Worm (Caenorhabditis elegans): Measurements from ENCODE around the gene Y82E9BR.8.

Y82E9BR.8 gene

ce11 chrIII:1308209-1308608, 49.7 kb downstream of the Y82E9BR.8 start, which contains the start of gene fbxa-79:
Gene fbxa-79, minus strand, starts transcription at chrIII:1308294.
- TF ChIP-seq nhr-111 (GFP tag; optimal IDR thresholded peaks at IDR 0.05) (no peak), daf-16 (GFP tag; optimal IDR thresholded peaks at IDR 0.05) (no peak), daf-16 (tag; optimal IDR thresholded peaks at IDR 0.05) (peak; percentile 71), hlh-11 (tag; optimal IDR thresholded peaks at IDR 0.05) (peak; percentile 31), zip-2 (tag; optimal IDR thresholded peaks at IDR 0.05) (peak; percentile 91), zip-11 (GFP tag; IDR thresholded peaks at IDR 0.05) (no peak), nhr-28 (tag; optimal IDR thresholded peaks at IDR 0.05) (peak; percentile 78), dmd-9 (GFP tag; IDR thresholded peaks at IDR 0.05) (no peak), Y75B8A.6 (GFP tag; IDR thresholded peaks at IDR 0.05) (no peak), aha-1 (tag) (peak; percentile 1), dve-1 (tag; optimal IDR thresholded peaks at IDR 0.05; ENCODE audit: insufficient read depth) (peak; percentile 38), spr-1 (tag; optimal IDR thresholded peaks at IDR 0.05) (no peak), cey-2 (tag; optimal IDR thresholded peaks at IDR 0.05; ENCODE audit: borderline replicate concordance, insufficient read depth) (no peak), ztf-7 (tag; optimal IDR thresholded peaks at IDR 0.05) (peak; percentile 66), nhr-48 (tag; optimal IDR thresholded peaks at IDR 0.05) (no peak), pqm-1 (tag; optimal IDR thresholded peaks at IDR 0.05) (peak; percentile 86), nhr-10 (tag; optimal IDR thresholded peaks at IDR 0.05) (no peak), ceh-20 (GFP tag; IDR thresholded peaks at IDR 0.05) (no peak), vab-7 (GFP tag; IDR thresholded peaks at IDR 0.05) (no peak), dmd-6 (GFP tag; IDR thresholded peaks at IDR 0.05) (peak; percentile 22; the same call in 1 of the 2 replicates), unc-62 (GFP tag; optimal IDR thresholded peaks at IDR 0.05 in 1 of 2) (peak in 1 of 2 experiments; percentile 25), unc-62 (tag; optimal IDR thresholded peaks at IDR 0.05) (no peak), nhr-6 (tag; optimal IDR thresholded peaks at IDR 0.05) (no peak), D1046.2 (GFP tag; IDR thresholded peaks at IDR 0.05) (no peak), Y48G9A.11 (GFP tag; IDR thresholded peaks at IDR 0.05) (no peak), lin-13 (GFP tag; optimal IDR thresholded peaks at IDR 0.05) (no peak), daf-12 (tag; optimal IDR thresholded peaks at IDR 0.05) (no peak)

- TF ChIP-seq aha-1 (tag) = peak; percentile 23
- no peak for TF ChIP-seq nhr-28 (tag; optimal IDR thresholded peaks at IDR 0.05)
- TF ChIP-seq jun-1 (tag; optimal IDR thresholded peaks at IDR 0.05) = no peak
- peak in 1 of 2 experiments; percentile 77 for TF ChIP-seq unc-62 (GFP tag; optimal IDR thresholded peaks at IDR 0.05 in 1 of 2)
- TF ChIP-seq unc-62 (tag; optimal IDR thresholded peaks at IDR 0.05) = no peak
These were observed 50.5 kb downstream of the Y82E9BR.8 start for ce11 chrIII:1307333-1307732.

Data from whole organism, L4 larva.